Worm (Caenorhabditis elegans) whole organism, L4 larva: ENCODE results near the gene fil-2.

ENCODE experiments used
- D1046.2 ChIP-seq: fragments of 200-800 bp; sonication (Bioruptor generic); IDR thresholded peaks from 2 replicates; pipeline ENCODE4 v1.3.6; 2022; ENCODE audit warnings: missing genetic modification characterization, missing compliant biosample characterization
- F10B5.3 ChIP-seq: sonication (generic microtip); optimal IDR thresholded peaks from 2 replicates; lab custom pipeline; 2016; ENCODE audit warnings: mild to moderate bottlenecking, missing genetic modification characterization, missing compliant biosample characterization
- F26F4.8 ChIP-seq: fragments of 200-800 bp; sonication (Bioruptor generic); conservative IDR thresholded peaks from 2 replicates; pipeline ENCODE4 v1.3.6; 2022; ENCODE audit warnings: missing genetic modification characterization, missing compliant biosample characterization
- Y5F2A.4 ChIP-seq: fragments of 200-800 bp; sonication (Bioruptor generic); optimal IDR thresholded peaks from 2 replicates; lab custom pipeline; 2018; ENCODE audit warnings: mild to moderate bottlenecking, missing genetic modification characterization, missing compliant biosample characterization
- aha-1 ChIP-seq: fragments of 150-350 bp; peaks from one replicate; lab custom pipeline; 2014; ENCODE audit warnings: missing biosample characterization, missing genetic modification characterization
- ceh-20 ChIP-seq: fragments of 200-800 bp; sonication (Bioruptor generic); IDR thresholded peaks from 2 replicates; pipeline ENCODE4 v1.3.6; 2022; ENCODE audit warnings: missing genetic modification reagents, missing genetic modification characterization, missing compliant biosample characterization
- ceh-28 ChIP-seq: fragments of 150-350 bp; optimal IDR thresholded peaks from 2 replicates; lab custom pipeline; 2014; ENCODE audit warnings: missing biosample characterization, missing genetic modification reagents, missing genetic modification characterization
- ceh-32 ChIP-seq: sonication (generic microtip); optimal IDR thresholded peaks from 2 replicates; lab custom pipeline; 2016; ENCODE audit warnings: mild to moderate bottlenecking, missing genetic modification characterization, missing compliant biosample characterization; ENCODE audit not compliant: poor library complexity
- ceh-62 ChIP-seq: sonication (generic microtip); optimal IDR thresholded peaks from 2 replicates; lab custom pipeline; 2017; ENCODE audit warnings: missing biosample characterization, missing genetic modification characterization
- cey-2 ChIP-seq: sonication (generic microtip); optimal IDR thresholded peaks from 3 replicates; lab custom pipeline; 2017; ENCODE audit warnings: missing genetic modification characterization, mild to moderate bottlenecking, missing compliant biosample characterization, antibody characterized with exemption, borderline replicate concordance; ENCODE audit not compliant: insufficient read depth
- ctbp-1 ChIP-seq: fragments of 200-800 bp; sonication (Bioruptor generic); IDR thresholded peaks from 2 replicates; pipeline ENCODE4 v1.3.6; 2022; ENCODE audit warnings: missing genetic modification reagents, missing genetic modification characterization, missing compliant biosample characterization
- daf-8 ChIP-seq: fragments of 200-800 bp; sonication (Bioruptor generic); IDR thresholded peaks from 2 replicates; pipeline ENCODE4 v1.3.6; 2022; ENCODE audit warnings: missing genetic modification characterization, missing compliant biosample characterization
- dve-1 ChIP-seq: sonication (generic microtip); optimal IDR thresholded peaks from 2 replicates; lab custom pipeline; 2017; ENCODE audit warnings: antibody characterized with exemption, mild to moderate bottlenecking, missing genetic modification characterization, missing compliant biosample characterization; ENCODE audit not compliant: insufficient read depth
- fkh-10 ChIP-seq: fragments of 150-350 bp; optimal IDR thresholded peaks from 2 replicates; lab custom pipeline; 2014; ENCODE audit warnings: missing biosample characterization, missing genetic modification reagents, missing genetic modification characterization
- hlh-11 ChIP-seq: fragments of 200-800 bp; sonication (Bioruptor generic); optimal IDR thresholded peaks from 2 replicates; lab custom pipeline; 2018; ENCODE audit warnings: mild to moderate bottlenecking, missing genetic modification characterization, missing compliant biosample characterization
- hlh-30 ChIP-seq: sonication (generic microtip); optimal IDR thresholded peaks from 2 replicates; lab custom pipeline; 2017; ENCODE audit warnings: antibody characterized with exemption, mild to moderate bottlenecking, missing genetic modification characterization, missing compliant biosample characterization; ENCODE audit not compliant: insufficient read depth
- jun-1 ChIP-seq: fragments of 150-350 bp; optimal IDR thresholded peaks from 2 replicates; lab custom pipeline; 2014; ENCODE audit warnings: missing biosample characterization, missing genetic modification reagents, missing genetic modification characterization
- lim-7 ChIP-seq: fragments of 200-800 bp; sonication (Bioruptor generic); IDR thresholded peaks from 2 replicates; pipeline ENCODE4 v1.3.6; 2022; ENCODE audit warnings: missing genetic modification characterization, missing compliant biosample characterization
- lin-38 ChIP-seq: fragments of 200-800 bp; sonication (Bioruptor generic); IDR thresholded peaks from 2 replicates; pipeline ENCODE4 v1.3.6; 2022; ENCODE audit warnings: missing genetic modification reagents, missing genetic modification characterization, missing compliant biosample characterization
- lin-39 ChIP-seq: fragments of 150-350 bp; optimal IDR thresholded peaks from 2 replicates; lab custom pipeline; 2014; ENCODE audit warnings: missing biosample characterization, missing genetic modification reagents, missing genetic modification characterization
- lsy-2 ChIP-seq, 2 experiments: fragments of 150-350 bp in 1 of 2; sonication (generic microtip) in 1 of 2; optimal IDR thresholded peaks; 2 replicates each; lab custom pipeline; 2014 to 2017; ENCODE audit warnings: missing biosample characterization in 2 of 2, missing genetic modification characterization in 2 of 2
- mdl-1 ChIP-seq, 2 experiments: fragments of 150-350 bp in 1 of 2; sonication (generic microtip) in 1 of 2; optimal IDR thresholded peaks; 2 replicates each; lab custom pipeline; 2014 to 2017; ENCODE audit warnings: missing biosample characterization in 2 of 2, missing genetic modification characterization in 2 of 2
- mdt-29 ChIP-seq: fragments of 200-800 bp; sonication (Bioruptor generic); IDR thresholded peaks from 2 replicates; pipeline ENCODE4 v1.3.6; 2022; ENCODE audit warnings: missing genetic modification reagents, missing genetic modification characterization, missing compliant biosample characterization
- nhr-28 ChIP-seq: fragments of 150-350 bp; optimal IDR thresholded peaks from 2 replicates; lab custom pipeline; 2014; ENCODE audit warnings: missing biosample characterization, missing genetic modification characterization
- nhr-41 ChIP-seq: fragments of 200-800 bp; sonication (Bioruptor generic); IDR thresholded peaks from 2 replicates; pipeline ENCODE4 v1.3.6; 2022; ENCODE audit warnings: missing genetic modification reagents, missing genetic modification characterization, missing compliant biosample characterization
- nhr-48 ChIP-seq: sonication (generic microtip); optimal IDR thresholded peaks from 2 replicates; lab custom pipeline; 2016; ENCODE audit warnings: mild to moderate bottlenecking, missing genetic modification characterization, missing compliant biosample characterization
- nhr-6 ChIP-seq: fragments of 150-350 bp; optimal IDR thresholded peaks from 2 replicates; lab custom pipeline; 2014; ENCODE audit warnings: missing biosample characterization, missing genetic modification characterization
- nhr-77 ChIP-seq: fragments of 150-350 bp; optimal IDR thresholded peaks from 2 replicates; lab custom pipeline; 2014; ENCODE audit warnings: missing biosample characterization, missing genetic modification characterization
- pha-4 ChIP-seq, 2 experiments: fragments of 150-350 bp in 1 of 2; fragments of 200-800 bp in 1 of 2; sonication (Bioruptor generic) in 1 of 2; IDR thresholded peaks in 1 of 2; optimal IDR thresholded peaks in 1 of 2; 2 replicates each; pipeline versions ENCODE4 v1.3.6 to Lab custom; 2014 to 2022; ENCODE audit warnings: missing genetic modification characterization in 2 of 2, missing genetic modification reagents in 2 of 2, missing biosample characterization in 1 of 2, missing compliant biosample characterization in 1 of 2
- sdz-12 ChIP-seq: fragments of 200-800 bp; sonication (Bioruptor generic); optimal IDR thresholded peaks from 2 replicates; lab custom pipeline; 2018; ENCODE audit warnings: mild to moderate bottlenecking, missing genetic modification characterization, missing compliant biosample characterization
- unc-62 ChIP-seq, 3 experiments: fragments of 150-350 bp in 1 of 3; sonication (generic microtip); optimal IDR thresholded peaks in 2 of 3; peaks in 1 of 3; 1 replicate in 1 of 3; 2 replicates in 2 of 3; lab custom pipeline; 2014 to 2017; ENCODE audit warnings: missing biosample characterization in 3 of 3, missing genetic modification characterization in 3 of 3, missing genetic modification reagents in 3 of 3, missing genotype in 1 of 3

Gene fil-2

ce11 chrV:6230629-6231229 is 48.1 kb upstream of the fil-2 start (continued):
- TF ChIP-seq sdz-12 (GFP tag; lab: Kevin White, UChicago) (no peak), lin-39 (no peak), nhr-28 (tag; lab: Kevin White, UChicago) (peak; percentile 22), mdt-29 (GFP tag; lab: Robert Waterston, UW) (no peak)

- TF ChIP-seq nhr-41 (no peak), hlh-30 (tag; lab: Kevin White, UChicago) (peak; percentile 31), pha-4 (GFP tag; IDR thresholded peaks at IDR 0.05; lab: Robert Waterston, UW) (no peak), pha-4 (tag; optimal IDR thresholded peaks at IDR 0.05; lab: Kevin White, UChicago) (peak; percentile 42), ceh-62 (tag; lab: Kevin White, UChicago) (no peak), aha-1 (peak; percentile 57), lsy-2 (tag; optimal IDR thresholded peaks at IDR 0.05; lab: Kevin White, UChicago) (peak in 1 of 2 experiments; percentile 18)
These were observed 46.9 kb upstream of the fil-2 start for ce11 chrV:6231902-6232340.

- TF ChIP-seq hlh-30 (tag; lab: Kevin White, UChicago): peak; percentile 24
- peak; percentile 3 for TF ChIP-seq ceh-28 (tag; lab: Kevin White, UChicago)
- TF ChIP-seq F10B5.3 (tag; lab: Kevin White, UChicago): no peak
- TF ChIP-seq ceh-20 (GFP tag; lab: Robert Waterston, UW): no peak
- TF ChIP-seq mdl-1 (tag; optimal IDR thresholded peaks at IDR 0.05; lab: Kevin White, UChicago): peak in 1 of 2 experiments; percentile 24
- TF ChIP-seq Y5F2A.4 (GFP tag; lab: Kevin White, UChicago): no peak
- peak in 1 of 2 experiments; percentile 30 for TF ChIP-seq lsy-2 (tag; optimal IDR thresholded peaks at IDR 0.05; lab: Kevin White, UChicago)
- TF ChIP-seq hlh-11 (tag; lab: Kevin White, UChicago): peak; percentile 22
- TF ChIP-seq fkh-10: peak; percentile 47
- TF ChIP-seq nhr-48 (tag; lab: Kevin White, UChicago): peak; percentile 36
- no peak for TF ChIP-seq ceh-62 (tag; lab: Kevin White, UChicago)
- TF ChIP-seq unc-62 (GFP tag; optimal IDR thresholded peaks at IDR 0.05 in 1 of 2; lab: Kevin White, UChicago): peak in 1 of 2 experiments; percentile 65
- no peak for TF ChIP-seq unc-62 (tag; optimal IDR thresholded peaks at IDR 0.05; lab: Kevin White, UChicago)
- peak; percentile 24; the same call in 1 of the 2 replicates for TF ChIP-seq ctbp-1
These were observed 45.9 kb upstream of the fil-2 start for ce11 chrV:6232886-6233285.

- TF ChIP-seq D1046.2 (GFP tag; lab: Robert Waterston, UW): no peak
- TF ChIP-seq cey-2 (tag; lab: Kevin White, UChicago): no peak
- TF ChIP-seq nhr-77 (tag; lab: Kevin White, UChicago): no peak
- TF ChIP-seq nhr-6 (tag; lab: Kevin White, UChicago): no peak
- no peak for TF ChIP-seq mdt-29 (GFP tag; lab: Robert Waterston, UW)
- no peak for TF ChIP-seq daf-8 (GFP tag; lab: Robert Waterston, UW)
- TF ChIP-seq lsy-2 (tag; optimal IDR thresholded peaks at IDR 0.05; lab: Kevin White, UChicago): no peak
- TF ChIP-seq ceh-62 (tag; lab: Kevin White, UChicago): no peak
- TF ChIP-seq ceh-32 (tag; lab: Kevin White, UChicago): no peak
- TF ChIP-seq lim-7: no peak
These were observed 44.9 kb upstream of the fil-2 start for ce11 chrV:6233952-6234351.

ce11 chrV:6234876-6235275 is 44.0 kb upstream of the fil-2 start, which contains the start of gene K08B12.3:
Gene K08B12.3 (plus strand): TSS chrV:6235176.
- TF ChIP-seq jun-1 (tag; lab: Kevin White, UChicago) (no peak), unc-62 (GFP tag; optimal IDR thresholded peaks at IDR 0.05 in 1 of 2; lab: Kevin White, UChicago) (no peak), unc-62 (tag; optimal IDR thresholded peaks at IDR 0.05; lab: Kevin White, UChicago) (no peak), sdz-12 (GFP tag; lab: Kevin White, UChicago) (no peak), lin-38 (GFP tag; lab: Robert Waterston, UW) (peak; percentile 51), lsy-2 (tag; optimal IDR thresholded peaks at IDR 0.05; lab: Kevin White, UChicago) (peak in 1 of 2 experiments; percentile 13), ceh-62 (tag; lab: Kevin White, UChicago) (no peak), dve-1 (tag; lab: Kevin White, UChicago) (peak; percentile 4), F26F4.8 (no peak)
